Fruit fly (Drosophila melanogaster) whole organism, wandering third instar larva: Measurements from ENCODE around the gene AdamTS-B.

Source experiments
- Abd-B ChIP-seq: fragments of >200 bp; optimal IDR thresholded peaks from 2 replicates; lab custom pipeline; 2017; ENCODE audit warnings: missing biosample characterization, missing genetic modification characterization
- CG32264 ChIP-seq: fragments of 200-800 bp; sonication (Bioruptor generic); optimal IDR thresholded peaks from 2 replicates; lab custom pipeline; 2016; ENCODE audit warnings: missing biosample characterization, missing genetic modification characterization
- CG9705 ChIP-seq: fragments of 200-800 bp; sonication (Bioruptor generic); optimal IDR thresholded peaks from 2 replicates; lab custom pipeline; 2018; ENCODE audit warnings: missing biosample characterization, mild to moderate bottlenecking, missing genetic modification characterization
- CrebA ChIP-seq: fragments of 200-800 bp; sonication (Bioruptor generic); optimal IDR thresholded peaks from 2 replicates; lab custom pipeline; 2016; ENCODE audit warnings: missing biosample characterization, mild to moderate bottlenecking, missing genetic modification characterization, borderline replicate concordance
- Dfd ChIP-seq: fragments of >200 bp; optimal IDR thresholded peaks from 2 replicates; lab custom pipeline; 2017; ENCODE audit warnings: missing biosample characterization, missing genetic modification characterization
- Dif ChIP-seq: fragments of 200-275, 200-300 bp; sonication (Bioruptor generic); optimal IDR thresholded peaks from 2 replicates; lab custom pipeline; 2018; ENCODE audit warnings: missing biosample characterization, missing genetic modification characterization; ENCODE audit not compliant: partially characterized antibody
- GATAd ChIP-seq: sonication (Bioruptor generic); optimal IDR thresholded peaks from 2 replicates; lab custom pipeline; 2016; ENCODE audit warnings: missing biosample characterization, missing genetic modification characterization
- HLH106 ChIP-seq: fragments of 200-800 bp; optimal IDR thresholded peaks from 3 replicates; lab custom pipeline; 2019; ENCODE audit warnings: missing biosample characterization, mild to moderate bottlenecking, missing genetic modification characterization, moderate library complexity
- Hnf4 ChIP-seq: fragments of 200-800 bp; sonication (Bioruptor generic); optimal IDR thresholded peaks from 2 replicates; lab custom pipeline; 2016; ENCODE audit warnings: missing biosample characterization, mild to moderate bottlenecking, missing genetic modification characterization
- Hr78 ChIP-seq: fragments of >200 bp; optimal IDR thresholded peaks from 2 replicates; lab custom pipeline; 2017; ENCODE audit warnings: missing biosample characterization, missing genetic modification characterization
- Hr83 ChIP-seq: fragments of 200-300 bp; sonication (Bioruptor generic); optimal IDR thresholded peaks from 2 replicates; lab custom pipeline; 2016; ENCODE audit warnings: missing biosample characterization, mild to moderate bottlenecking, missing genetic modification characterization, moderate library complexity; ENCODE audit not compliant: poor library complexity, severe bottlenecking
- Jra ChIP-seq: sonication (Bioruptor generic); optimal IDR thresholded peaks from 2 replicates; lab custom pipeline; 2016; ENCODE audit warnings: missing biosample characterization, missing genetic modification characterization
- Mio ChIP-seq: sonication (Bioruptor generic); optimal IDR thresholded peaks from 2 replicates; lab custom pipeline; 2016; ENCODE audit warnings: missing biosample characterization, missing genetic modification characterization
- Myc ChIP-seq: fragments of >200 bp; optimal IDR thresholded peaks from 2 replicates; lab custom pipeline; 2017
- N ChIP-seq: fragments of >200 bp; optimal IDR thresholded peaks from 2 replicates; lab custom pipeline; 2018; ENCODE audit warnings: missing biosample characterization, missing external identifiers, missing genetic modification characterization
- OdsH ChIP-seq: fragments of 200-800 bp; sonication (Bioruptor generic); optimal IDR thresholded peaks from 2 replicates; lab custom pipeline; 2016; ENCODE audit warnings: missing biosample characterization, mild to moderate bottlenecking, missing genetic modification characterization
- Rel ChIP-seq, 2 experiments: fragments of 200-800 bp; sonication (Bioruptor generic) in 1 of 2; optimal IDR thresholded peaks; 2 replicates in 1 of 2; 3 replicates in 1 of 2; lab custom pipeline; 2016 to 2019; ENCODE audit warnings: mild to moderate bottlenecking in 2 of 2, missing biosample characterization in 2 of 2, missing genetic modification characterization in 2 of 2, moderate library complexity in 1 of 2
- Sp1 ChIP-seq: fragments of 200-800 bp; sonication (Bioruptor generic); optimal IDR thresholded peaks from 3 replicates; lab custom pipeline; 2019; ENCODE audit warnings: missing biosample characterization, mild to moderate bottlenecking, missing genetic modification characterization, moderate library complexity
- Vsx2 ChIP-seq: fragments of 200-300, 225-300 bp; sonication (Bioruptor generic); optimal IDR thresholded peaks from 2 replicates; lab custom pipeline; 2018; ENCODE audit warnings: missing biosample characterization, missing genetic modification characterization; ENCODE audit not compliant: partially characterized antibody
- br ChIP-seq: fragments of 200-800 bp; sonication (Bioruptor generic); optimal IDR thresholded peaks from 2 replicates; lab custom pipeline; 2016; ENCODE audit warnings: missing biosample characterization, missing genetic modification characterization
- brk ChIP-seq: fragments of 200-800 bp; sonication (Bioruptor generic); optimal IDR thresholded peaks from 2 replicates; lab custom pipeline; 2016; ENCODE audit warnings: missing biosample characterization, mild to moderate bottlenecking, missing genetic modification characterization
- dl ChIP-seq, 2 experiments: fragments of 175-275, 200-275 bp in 1 of 2; fragments of 200-275 bp in 1 of 2; sonication (Bioruptor generic); optimal IDR thresholded peaks; lab custom pipeline; 2018; ENCODE audit warnings: mild to moderate bottlenecking in 2 of 2, missing biosample characterization in 2 of 2, missing genetic modification characterization in 2 of 2, moderate library complexity in 2 of 2; ENCODE audit not compliant: partially characterized antibody in 2 of 2, insufficient read depth in 1 of 2
- dmrt93B ChIP-seq: fragments of 200-800 bp; sonication (Bioruptor generic); optimal IDR thresholded peaks from 2 replicates; lab custom pipeline; 2018; ENCODE audit warnings: missing biosample characterization, mild to moderate bottlenecking, missing genetic modification characterization
- dsf ChIP-seq: sonication (Bioruptor generic); optimal IDR thresholded peaks from 2 replicates; lab custom pipeline; 2016; ENCODE audit warnings: missing biosample characterization, missing genetic modification characterization, borderline replicate concordance
- ey ChIP-seq: fragments of 200-800 bp; sonication (Bioruptor generic); optimal IDR thresholded peaks from 2 replicates; lab custom pipeline; 2016; ENCODE audit warnings: missing biosample characterization, missing genetic modification characterization
- foxo ChIP-seq, 2 experiments: fragments of 200-800 bp; sonication (Bioruptor generic); optimal IDR thresholded peaks; 2 replicates in 1 of 2; 3 replicates in 1 of 2; lab custom pipeline; 2016 to 2017; ENCODE audit warnings: missing biosample characterization in 2 of 2, missing genetic modification characterization in 2 of 2
- fru ChIP-seq: fragments of 200-800 bp; sonication (Bioruptor generic); optimal IDR thresholded peaks from 3 replicates; lab custom pipeline; 2016; ENCODE audit warnings: missing biosample characterization, mild to moderate bottlenecking, missing genetic modification characterization
- h ChIP-seq: fragments of 200-800 bp; sonication (Bioruptor generic); optimal IDR thresholded peaks from 3 replicates; lab custom pipeline; 2016; ENCODE audit warnings: missing biosample characterization, mild to moderate bottlenecking, missing genetic modification characterization
- jim ChIP-seq: fragments of 175-275, 200-325 bp; sonication (Bioruptor generic); optimal IDR thresholded peaks from 2 replicates; lab custom pipeline; 2016; ENCODE audit warnings: missing biosample characterization, mild to moderate bottlenecking, missing genetic modification characterization
- lola ChIP-seq: fragments of >200 bp; optimal IDR thresholded peaks from 2 replicates; lab custom pipeline; 2017; ENCODE audit warnings: missing biosample characterization, missing genetic modification characterization
- pan ChIP-seq: fragments of >200 bp; optimal IDR thresholded peaks from 2 replicates; lab custom pipeline; 2017
- psq ChIP-seq: fragments of 200-800 bp; sonication (Bioruptor generic); optimal IDR thresholded peaks from 3 replicates; lab custom pipeline; 2017; ENCODE audit warnings: missing biosample characterization, mild to moderate bottlenecking, missing genetic modification characterization, moderate library complexity
- rgr ChIP-seq: fragments of 200-800 bp; sonication (Bioruptor generic); optimal IDR thresholded peaks from 3 replicates; lab custom pipeline; 2016; ENCODE audit warnings: missing biosample characterization, mild to moderate bottlenecking, missing genetic modification characterization
- sage ChIP-seq: fragments of 200-800 bp; sonication (Bioruptor generic); optimal IDR thresholded peaks from 2 replicates; lab custom pipeline; 2016; ENCODE audit warnings: missing biosample characterization, mild to moderate bottlenecking, missing genetic modification characterization
- sv ChIP-seq: fragments of 200-800 bp; sonication (Bioruptor generic); optimal IDR thresholded peaks from 3 replicates; lab custom pipeline; 2016; ENCODE audit warnings: missing biosample characterization, missing genetic modification characterization
- tai ChIP-seq: sonication (Bioruptor generic); optimal IDR thresholded peaks from 2 replicates; lab custom pipeline; 2016; ENCODE audit warnings: missing biosample characterization, missing genetic modification characterization
- usp ChIP-seq: fragments of >200 bp; optimal IDR thresholded peaks from 2 replicates; lab custom pipeline; 2017; ENCODE audit warnings: missing biosample characterization, missing genetic modification characterization
- woc ChIP-seq: sonication (Bioruptor generic); optimal IDR thresholded peaks from 2 replicates; lab custom pipeline; 2016; ENCODE audit warnings: missing biosample characterization, mild to moderate bottlenecking, missing genetic modification characterization

The AdamTS-B gene

dm6 chrX:5677400-5678177 lies 20.8 kb upstream of the AdamTS-B start:
- no peak for TF ChIP-seq woc (GFP tag; lab: Kevin White, UChicago)
- TF ChIP-seq CrebA = no peak
- TF ChIP-seq OdsH = peak; percentile 57
- TF ChIP-seq brk (GFP tag; lab: Kevin White, UChicago) = no peak
- TF ChIP-seq Sp1 (GFP tag; lab: Kevin White, UChicago) = peak; percentile 70
- TF ChIP-seq sv (GFP tag; lab: Kevin White, UChicago) = peak; percentile 77
- peak; percentile 8 for TF ChIP-seq sage (GFP tag; lab: Kevin White, UChicago)
- TF ChIP-seq N = no peak
- no peak for TF ChIP-seq usp
- no peak for TF ChIP-seq dl (GFP tag; optimal IDR thresholded peaks at IDR 0.05; lab: Kevin White, UChicago; ENCODE audit: insufficient read depth in 1 of 2, partially characterized antibody in 2 of 2)
- TF ChIP-seq Hnf4 (GFP tag; lab: Kevin White, UChicago) = peak; percentile 73
- TF ChIP-seq rgr (GFP tag; lab: Kevin White, UChicago) = peak; percentile 52
- no peak for TF ChIP-seq Myc (lab: Kevin White, UChicago)
- TF ChIP-seq Hr83 (GFP tag; lab: Kevin White, UChicago) = peak; percentile 70
- TF ChIP-seq dsf (GFP tag; lab: Kevin White, UChicago) = peak; percentile 33
- TF ChIP-seq lola = no peak
- no peak for TF ChIP-seq CG32264 (GFP tag; lab: Kevin White, UChicago)
- no peak for TF ChIP-seq Vsx2 (GFP tag; lab: Kevin White, UChicago)
- TF ChIP-seq jim = no peak
- TF ChIP-seq foxo (GFP tag; optimal IDR thresholded peaks at IDR 0.05; lab: Kevin White, UChicago) = peak in 1 of 2 experiments; percentile 59
- TF ChIP-seq psq (GFP tag; lab: Kevin White, UChicago) = peak; percentile 52
- no peak for TF ChIP-seq Hr78 (GFP tag; lab: Kevin White, UChicago)
- TF ChIP-seq CG9705 = peak; percentile 48
- no peak for TF ChIP-seq Abd-B (GFP tag; lab: Kevin White, UChicago)
- peak; percentile 60 for TF ChIP-seq Jra (GFP tag; lab: Kevin White, UChicago)
- peak; percentile 28 for TF ChIP-seq GATAd (GFP tag; lab: Kevin White, UChicago)
- peak; percentile 36 for TF ChIP-seq fru (GFP tag; lab: Kevin White, UChicago)
- TF ChIP-seq ey (GFP tag; lab: Kevin White, UChicago) = peak; percentile 11
- peak; percentile 63 for TF ChIP-seq br (GFP tag; lab: Kevin White, UChicago)
- TF ChIP-seq tai (GFP tag; lab: Kevin White, UChicago) = no peak
- TF ChIP-seq h (GFP tag; lab: Kevin White, UChicago) = peak; percentile 66
- TF ChIP-seq Mio (GFP tag; lab: Kevin White, UChicago) = no peak
- peak; percentile 8 for TF ChIP-seq HLH106 (tag; lab: Kevin White, UChicago)
- TF ChIP-seq Dfd (GFP tag; lab: Kevin White, UChicago) = no peak
- no peak for TF ChIP-seq Dif (GFP tag; lab: Kevin White, UChicago)
- TF ChIP-seq pan (lab: Kevin White, UChicago) = no peak
- no peak for TF ChIP-seq Rel (GFP tag; optimal IDR thresholded peaks at IDR 0.05; lab: Kevin White, UChicago)
- TF ChIP-seq Rel (tag; optimal IDR thresholded peaks at IDR 0.05; lab: Kevin White, UChicago) = no peak
- TF ChIP-seq dmrt93B (GFP tag; lab: Kevin White, UChicago) = peak; percentile 30

dm6 chrX:5678178-5678470 lies 20.2 kb upstream of the AdamTS-B start:
- TF ChIP-seq Dif (GFP tag; lab: Kevin White, UChicago) (no peak), sv (GFP tag; lab: Kevin White, UChicago) (peak; percentile 4), psq (GFP tag; lab: Kevin White, UChicago) (no peak), tai (GFP tag; lab: Kevin White, UChicago) (no peak), Myc (lab: Kevin White, UChicago) (no peak)
